Worm (Caenorhabditis elegans) whole organism, L2 larva: ENCODE data around the gene elo-8.

ENCODE experiments used
- mdl-1 ChIP-seq, 2 experiments: fragments of 150-350 bp in 1 of 2; sonication (generic microtip) in 1 of 2; optimal IDR thresholded peaks; 2 replicates each; lab custom pipeline; 2017; ENCODE audit warnings: missing biosample characterization in 2 of 2, missing genetic modification characterization in 2 of 2
- nhr-12 ChIP-seq: fragments of 150-350 bp; optimal IDR thresholded peaks from 2 replicates; lab custom pipeline; 2014; ENCODE audit warnings: missing biosample characterization, missing genetic modification characterization
- nhr-23 ChIP-seq: fragments of 150-350 bp; optimal IDR thresholded peaks from 2 replicates; lab custom pipeline; 2014; ENCODE audit warnings: missing biosample characterization, missing genetic modification reagents, missing genetic modification characterization
- nhr-237 ChIP-seq: fragments of 150-350 bp; optimal IDR thresholded peaks from 2 replicates; lab custom pipeline; 2014; ENCODE audit warnings: missing biosample characterization, missing genetic modification characterization
- unc-62 ChIP-seq: fragments of 150-350 bp; optimal IDR thresholded peaks from 2 replicates; lab custom pipeline; 2014; ENCODE audit warnings: missing biosample characterization, missing genetic modification reagents, missing genetic modification characterization

DNA sequence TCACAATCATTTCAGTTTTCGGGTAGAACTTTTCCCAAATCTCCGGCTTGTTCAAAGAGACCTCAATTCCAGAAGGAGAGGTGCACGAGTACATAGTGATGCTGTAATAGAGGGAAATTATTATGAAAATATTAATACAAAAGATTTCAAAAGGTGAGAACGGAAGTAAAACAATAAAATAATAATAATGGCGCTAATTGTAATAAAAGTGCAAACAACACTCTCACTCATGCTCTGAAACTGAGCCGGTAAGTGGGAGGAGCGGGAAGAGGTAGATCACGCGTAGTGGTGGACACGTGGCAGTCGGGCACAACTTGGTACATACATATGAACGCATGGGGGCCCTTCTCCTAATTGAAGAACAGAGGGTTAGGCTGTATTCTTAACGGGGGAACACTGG, 4.8 kb downstream of the elo-8 start, which contains the start of gene tbx-37:
- TF ChIP-seq nhr-12 (tag; lab: Kevin White, UChicago): no peak
- no peak for TF ChIP-seq nhr-237 (tag; lab: Kevin White, UChicago)
- TF ChIP-seq mdl-1 (tag; optimal IDR thresholded peaks at IDR 0.05; lab: Kevin White, UChicago): no peak
- TF ChIP-seq nhr-23 (tag; lab: Kevin White, UChicago): no peak
- TF ChIP-seq unc-62 (GFP tag; lab: Kevin White, UChicago): no peak
